Worm (Caenorhabditis elegans): ENCODE data around the gene C55A1.6.
A peak's percentile ranks its signal among the peaks of the same experiment; 100 is the strongest.
"Not testable (repeated sequence)": the region's sequence is repeated elsewhere in the genome, so short reads cannot be mapped to it uniquely, and the experiment has no call there.

The C55A1.6 gene

ce11 chrV:15647536-15648085, at the start of gene C55A1.6, which contains the start of gene C55A1.7:
C55A1.6 (plus strand) TSS chrV:15648035.
C55A1.7 (minus strand) TSS chrV:15647636.
- not testable (repeated sequence) for TF ChIP-seq nhr-12, snpc-4, skn-1 (tag; optimal IDR thresholded peaks at IDR 0.05)

DNA sequence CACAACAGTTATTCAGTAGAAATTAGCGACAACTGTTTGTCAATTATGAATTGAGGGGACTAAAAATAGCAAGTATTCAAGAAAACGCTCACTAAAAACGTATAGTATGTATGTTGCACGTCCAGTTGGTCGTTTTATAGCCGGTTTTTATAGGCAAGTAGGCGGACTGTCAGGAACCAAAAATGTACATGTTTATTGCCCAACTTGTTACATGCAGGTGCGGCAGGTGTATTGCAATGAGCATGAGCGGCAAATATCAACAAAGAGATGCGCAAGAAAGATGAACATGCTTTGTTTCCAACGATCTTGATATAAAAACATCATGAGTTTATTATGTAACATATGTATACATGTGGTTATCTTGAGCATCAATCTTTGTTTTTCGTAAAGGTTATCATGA, 48.1 kb upstream of the C55A1.6 start, which contains the start of gene B0391.14:
B0391.14 (minus strand) TSS at position 101 of the 400 bp plus-strand sequence.
- TF ChIP-seq lin-13 (GFP tag; optimal IDR thresholded peaks at IDR 0.05); snpc-4 (tag; optimal IDR thresholded peaks at IDR 0.05); ztf-11 (tag; optimal IDR thresholded peaks at IDR 0.05): not testable (repeated sequence)

- TF ChIP-seq unc-39 (tag; optimal IDR thresholded peaks at IDR 0.05) (no peak), ama-1 (optimal IDR thresholded peaks at IDR 0.05) (no peak), blmp-1 (tag; optimal IDR thresholded peaks at IDR 0.05; ENCODE audit: insufficient read depth) (no peak), nhr-6 (tag; optimal IDR thresholded peaks at IDR 0.05) (no peak), peb-1 (tag; optimal IDR thresholded peaks at IDR 0.05) (no peak), sma-9 (GFP tag; optimal IDR thresholded peaks at IDR 0.05) (no peak), sma-9 (tag; optimal IDR thresholded peaks at IDR 0.05) (no peak), ceh-82 (tag; optimal IDR thresholded peaks at IDR 0.05) (no peak), ZK546.5 (tag; optimal IDR thresholded peaks at IDR 0.05) (no peak), nhr-23 (tag; optimal IDR thresholded peaks at IDR 0.05) (no peak), egl-27 (tag; optimal IDR thresholded peaks at IDR 0.05) (no peak), ztf-1 (GFP tag; conservative IDR thresholded peaks at IDR 0.05) (no peak), alr-1 (tag; optimal IDR thresholded peaks at IDR 0.05) (no peak), nhr-77 (tag; optimal IDR thresholded peaks at IDR 0.05) (no peak), sma-3 (GFP tag; optimal IDR thresholded peaks at IDR 0.05) (no peak), F13H6.1 (tag; optimal IDR thresholded peaks at IDR 0.05) (no peak), nhr-12 (tag; optimal IDR thresholded peaks at IDR 0.05) (no peak), zag-1 (tag; optimal IDR thresholded peaks at IDR 0.05) (no peak), dmd-4 (tag; optimal IDR thresholded peaks at IDR 0.05) (no peak), sem-4 (tag; optimal IDR thresholded peaks at IDR 0.05) (no peak)
Measured at ce11 chrV:15602253-15602652, 45.6 kb upstream of the C55A1.6 start, which contains the start of gene fbxa-152. fbxa-152 (minus strand) TSS chrV:15602353.

- no peak for TF ChIP-seq nhr-129 (tag; optimal IDR thresholded peaks at IDR 0.05)
- no peak for TF ChIP-seq lin-13 (GFP tag; optimal IDR thresholded peaks at IDR 0.05)
- TF ChIP-seq fos-1 (tag; optimal IDR thresholded peaks at IDR 0.05): no peak
- TF ChIP-seq ama-1 (optimal IDR thresholded peaks at IDR 0.05): no peak
- no peak for TF ChIP-seq nhr-10 (tag; optimal IDR thresholded peaks at IDR 0.05)
- TF ChIP-seq ztf-4 (tag; optimal IDR thresholded peaks at IDR 0.05): no peak
- TF ChIP-seq F13H6.1 (tag; optimal IDR thresholded peaks at IDR 0.05): no peak
- no peak for TF ChIP-seq nhr-237 (tag; optimal IDR thresholded peaks at IDR 0.05)
- TF ChIP-seq mab-5 (tag; optimal IDR thresholded peaks at IDR 0.05): no peak
- no peak for TF ChIP-seq Y55F3AM.14 (GFP tag; optimal IDR thresholded peaks at IDR 0.05)
- TF ChIP-seq nhr-6 (tag; optimal IDR thresholded peaks at IDR 0.05): no peak
- TF ChIP-seq peb-1 (tag; optimal IDR thresholded peaks at IDR 0.05): no peak
- TF ChIP-seq nhr-23 (tag; optimal IDR thresholded peaks at IDR 0.05): no peak
- TF ChIP-seq alr-1 (tag; optimal IDR thresholded peaks at IDR 0.05): no peak
Measured at ce11 chrV:15605045-15605444, 42.8 kb upstream of the C55A1.6 start, which contains the start of gene fbxa-154. fbxa-154 (minus strand) TSS chrV:15605145.

DNA sequence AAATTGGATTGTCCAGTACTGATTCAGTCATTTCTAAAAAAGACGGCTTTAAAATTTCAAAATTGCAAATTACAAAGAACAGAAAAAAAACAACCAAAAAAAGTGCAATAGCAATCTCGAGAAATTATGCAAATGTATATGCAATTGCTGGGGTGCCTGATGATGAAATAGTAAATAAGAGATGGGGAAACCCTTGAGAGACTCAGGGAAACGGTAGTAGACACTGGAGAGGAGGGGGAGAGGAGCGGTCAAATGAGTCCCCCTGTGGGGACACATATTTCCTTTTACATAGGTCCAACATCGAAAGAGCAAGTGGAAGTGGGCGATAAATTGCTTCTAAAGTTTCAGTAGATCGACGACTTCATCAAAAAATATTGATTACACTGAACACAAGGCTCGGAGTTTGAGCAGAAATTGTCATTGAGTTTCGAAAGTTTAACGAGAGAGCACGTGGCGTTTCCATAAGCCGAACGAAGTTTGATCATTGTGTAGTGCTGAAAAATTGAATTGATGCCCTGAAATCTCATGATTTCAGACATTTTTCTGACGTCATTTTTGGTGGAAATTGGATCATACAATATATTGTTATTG, 37.4 kb upstream of the C55A1.6 start, which contains the start of the genes fbxa-153 and str-12:
fbxa-153 (minus strand) TSS at position 35 of the 591 bp plus-strand sequence.
str-12 (plus strand) TSS at position 541 of the 591 bp plus-strand sequence.
- no peak for TF ChIP-seq blmp-1 (tag; optimal IDR thresholded peaks at IDR 0.05; ENCODE audit: insufficient read depth)
- peak; percentile 62 for TF ChIP-seq zag-1 (tag; optimal IDR thresholded peaks at IDR 0.05)
- no peak for TF ChIP-seq mdl-1 (tag; optimal IDR thresholded peaks at IDR 0.05)
- no peak for TF ChIP-seq nhr-77 (tag; optimal IDR thresholded peaks at IDR 0.05)
- TF ChIP-seq unc-55 (GFP tag; optimal IDR thresholded peaks at IDR 0.05): peak; percentile 84
- no peak for TF ChIP-seq R02D3.7 (tag; optimal IDR thresholded peaks at IDR 0.05)
- no peak for TF ChIP-seq ama-1 (optimal IDR thresholded peaks at IDR 0.05)
- peak; percentile 64 for TF ChIP-seq C34F6.9 (tag; optimal IDR thresholded peaks at IDR 0.05)
- peak; percentile 28 for TF ChIP-seq sma-9 (GFP tag; optimal IDR thresholded peaks at IDR 0.05)
- TF ChIP-seq sma-9 (tag; optimal IDR thresholded peaks at IDR 0.05): no peak
- TF ChIP-seq lin-11 (tag; optimal IDR thresholded peaks at IDR 0.05): no peak
- TF ChIP-seq nhr-25 (tag; optimal IDR thresholded peaks at IDR 0.05): no peak
- no peak for TF ChIP-seq ztf-4 (tag; optimal IDR thresholded peaks at IDR 0.05)
- no peak for TF ChIP-seq nhr-23 (tag; optimal IDR thresholded peaks at IDR 0.05)
- TF ChIP-seq ZK546.5 (tag; optimal IDR thresholded peaks at IDR 0.05): no peak
- TF ChIP-seq lin-39 (tag; optimal IDR thresholded peaks at IDR 0.05): no peak
- no peak for TF ChIP-seq lin-13 (GFP tag; optimal IDR thresholded peaks at IDR 0.05)
- peak; percentile 28 for TF ChIP-seq nhr-129 (tag; optimal IDR thresholded peaks at IDR 0.05)
- no peak for TF ChIP-seq elt-1 (tag; optimal IDR thresholded peaks at IDR 0.05)
- TF ChIP-seq skn-1 (tag; optimal IDR thresholded peaks at IDR 0.05): no peak

Data from whole organism, L2 larva.